Fruit fly (Drosophila melanogaster) whole organism, embryonic: ENCODE measurements around the gene CG17145.

Experiments
- CG1602 ChIP-seq: fragments of 200-800 bp; sonication (Bioruptor generic); optimal IDR thresholded peaks from 3 replicates; lab custom pipeline; 2016; ENCODE audit warnings: missing biosample characterization, missing genetic modification characterization
- CG18599 ChIP-seq: fragments of 200-800 bp; sonication (Bioruptor generic); optimal IDR thresholded peaks from 3 replicates; lab custom pipeline; 2017; ENCODE audit warnings: missing biosample characterization, missing genetic modification characterization, mild to moderate bottlenecking, moderate library complexity, missing genetic modification reagents
- CG33213 ChIP-seq: fragments of 200-800 bp; sonication (Bioruptor generic); optimal IDR thresholded peaks from 3 replicates; lab custom pipeline; 2016; ENCODE audit warnings: missing biosample characterization, missing genetic modification characterization
- CG4424 ChIP-seq: fragments of 200-800 bp; sonication (Bioruptor generic); optimal IDR thresholded peaks from 3 replicates; lab custom pipeline; 2016; ENCODE audit warnings: missing biosample characterization, missing genetic modification characterization
- CG7786 ChIP-seq: fragments of 200-800 bp; sonication (Bioruptor generic); optimal IDR thresholded peaks from 2 replicates; lab custom pipeline; 2016; ENCODE audit warnings: missing biosample characterization, missing genetic modification characterization
- CG7928 ChIP-seq: fragments of 200-800 bp; sonication (Bioruptor generic); optimal IDR thresholded peaks from 2 replicates; lab custom pipeline; 2017; ENCODE audit warnings: missing biosample characterization, mild to moderate bottlenecking, missing genetic modification characterization
- E2f1 ChIP-seq: fragments of 200-800 bp; sonication (Bioruptor generic); IDR thresholded peaks from 2 replicates; pipeline ENCODE4 v1.3.6; 2022; ENCODE audit warnings: missing biosample characterization, missing genetic modification characterization
- Eip74EF ChIP-seq, 2 experiments: fragments of 200-800 bp in 1 of 2; fragments of >200 bp in 1 of 2; sonication (Bioruptor generic) in 1 of 2; optimal IDR thresholded peaks; 2 replicates each; lab custom pipeline; 2017 to 2019; ENCODE audit warnings: missing biosample characterization in 2 of 2, missing genetic modification characterization in 2 of 2, mild to moderate bottlenecking in 1 of 2, moderate library complexity in 1 of 2
- bbx ChIP-seq: fragments of 200-800 bp; sonication (Bioruptor generic); IDR thresholded peaks from 2 replicates; pipeline ENCODE4 v1.3.6; 2022; ENCODE audit warnings: missing biosample characterization, missing genetic modification characterization; ENCODE audit not compliant: partially characterized antibody
- dysf ChIP-seq: fragments of 200-800 bp; sonication (Bioruptor generic); IDR thresholded peaks from 3 replicates; pipeline ENCODE4 v1.3.6; 2022; ENCODE audit warnings: missing biosample characterization, missing genetic modification characterization
- fd64A ChIP-seq: fragments of 200-800 bp; sonication (Bioruptor generic); optimal IDR thresholded peaks from 3 replicates; lab custom pipeline; 2018; ENCODE audit warnings: missing biosample characterization, mild to moderate bottlenecking, missing genetic modification characterization
- gce ChIP-seq: fragments of 200-800 bp; sonication (Bioruptor generic); IDR thresholded peaks from 3 replicates; pipeline ENCODE4 v1.3.6; 2022; ENCODE audit warnings: missing biosample characterization, missing genetic modification characterization
- tgo ChIP-seq: fragments of 200-800 bp; sonication (Bioruptor generic); IDR thresholded peaks from 3 replicates; pipeline ENCODE4 v1.3.6; 2022; ENCODE audit warnings: missing biosample characterization, missing genetic modification characterization
- wdn ChIP-seq: fragments of 200-800 bp; sonication (Bioruptor generic); IDR thresholded peaks from 2 replicates; pipeline ENCODE4 v1.3.6; 2022; ENCODE audit warnings: missing biosample characterization, missing genetic modification characterization

dm6 chr3L:20220374-20220773 lies 1.2 kb upstream of the CG17145 start, which contains the start of gene CG6933:
- TF ChIP-seq dysf, result no peak
- no peak for TF ChIP-seq Eip74EF (GFP tag; optimal IDR thresholded peaks at IDR 0.05; lab: Kevin White, UChicago)
- no peak for TF ChIP-seq CG1602 (GFP tag; lab: Kevin White, UChicago)
- TF ChIP-seq CG33213 (GFP tag; lab: Kevin White, UChicago), result no peak
- TF ChIP-seq wdn (GFP tag; lab: Robert Waterston, UW), result no peak
- TF ChIP-seq gce, result no peak
- TF ChIP-seq tgo (GFP tag; lab: Robert Waterston, UW), result no peak
- TF ChIP-seq CG18599, result no peak
- TF ChIP-seq fd64A (GFP tag; lab: Kevin White, UChicago), result no peak
- no peak for TF ChIP-seq CG7786 (GFP tag; lab: Kevin White, UChicago)
- TF ChIP-seq CG4424, result no peak
- no peak for TF ChIP-seq bbx
- no peak for TF ChIP-seq E2f1 (GFP tag; lab: Robert Waterston, UW)
- no peak for TF ChIP-seq CG7928 (GFP tag; lab: Kevin White, UChicago)
